Worm (Caenorhabditis elegans) whole organism, mixed stage, embryonic: Measurements from ENCODE around the gene ugt-65.

ENCODE experiments used
- blmp-1 ChIP-seq: fragments of 150-350 bp; optimal IDR thresholded peaks from 2 replicates; lab custom pipeline; 2014; ENCODE audit warnings: missing biosample characterization, missing genetic modification characterization
- ces-1 ChIP-seq: fragments of 150-350 bp; optimal IDR thresholded peaks from 2 replicates; lab custom pipeline; 2014; ENCODE audit warnings: missing biosample characterization, missing genetic modification reagents, missing genetic modification characterization
- drap-1 ChIP-seq: fragments of 200-800 bp; sonication (Bioruptor generic); optimal IDR thresholded peaks from 3 replicates; lab custom pipeline; 2018; ENCODE audit warnings: mild to moderate bottlenecking, missing genetic modification characterization, missing compliant biosample characterization
- hlh-1 ChIP-seq: fragments of 150-350 bp; optimal IDR thresholded peaks from 2 replicates; lab custom pipeline; 2014; ENCODE audit warnings: missing biosample characterization, missing genetic modification reagents, missing genetic modification characterization
- lsy-2 ChIP-seq: fragments of 150-350 bp; optimal IDR thresholded peaks from 2 replicates; lab custom pipeline; 2014; ENCODE audit warnings: missing biosample characterization, missing genetic modification characterization
- mab-5 ChIP-seq: fragments of 150-350 bp; optimal IDR thresholded peaks from 2 replicates; lab custom pipeline; 2014; ENCODE audit warnings: missing biosample characterization, missing genetic modification characterization
- nhr-28 ChIP-seq: fragments of 150-350 bp; optimal IDR thresholded peaks from 2 replicates; lab custom pipeline; 2014; ENCODE audit warnings: missing biosample characterization, missing genetic modification characterization
- nhr-76 ChIP-seq: sonication (generic microtip); optimal IDR thresholded peaks from 2 replicates; lab custom pipeline; 2017; ENCODE audit warnings: missing biosample characterization, missing genetic modification characterization
- pha-4 ChIP-seq: fragments of 150-350 bp; optimal IDR thresholded peaks from 2 replicates; lab custom pipeline; 2018; ENCODE audit warnings: missing biosample characterization, missing genetic modification reagents, missing genetic modification characterization
- sptf-1 ChIP-seq: sonication (generic microtip); optimal IDR thresholded peaks from 2 replicates; lab custom pipeline; 2017; ENCODE audit warnings: mild to moderate bottlenecking, missing genetic modification characterization, moderate library complexity, missing compliant biosample characterization
- unc-62 ChIP-seq: fragments of 150-350 bp; optimal IDR thresholded peaks from 2 replicates; lab custom pipeline; 2014; ENCODE audit warnings: missing biosample characterization, missing genetic modification reagents, missing genetic modification characterization
- ztf-11 ChIP-seq: fragments of 150-350 bp; optimal IDR thresholded peaks from 2 replicates; lab custom pipeline; 2014; ENCODE audit warnings: missing biosample characterization, missing genetic modification characterization

- TF ChIP-seq hlh-1 (tag; lab: Kevin White, UChicago) = no peak
- TF ChIP-seq drap-1 (GFP tag; lab: Kevin White, UChicago) = no peak
- TF ChIP-seq ces-1 (GFP tag; lab: Kevin White, UChicago) = no peak
- no peak for TF ChIP-seq unc-62 (GFP tag; lab: Kevin White, UChicago)
- TF ChIP-seq lsy-2 (tag; lab: Kevin White, UChicago) = no peak
- no peak for TF ChIP-seq nhr-28 (tag; lab: Kevin White, UChicago)
- no peak for TF ChIP-seq ztf-11 (tag; lab: Kevin White, UChicago)
- TF ChIP-seq nhr-76 = no peak
- TF ChIP-seq pha-4 (tag; lab: Kevin White, UChicago) = no peak
- TF ChIP-seq mab-5 (tag; lab: Kevin White, UChicago) = no peak
- no peak for TF ChIP-seq blmp-1 (tag; lab: Kevin White, UChicago)
- TF ChIP-seq sptf-1 (tag; lab: Kevin White, UChicago) = no peak
Measured at ce11 chrIV:12389951-12390350, 30.5 kb upstream of the ugt-65 start, which contains the start of gene spe-45.
